Fruit fly (Drosophila melanogaster) whole organism, embryonic: Measurements from ENCODE around the gene ihog.

ENCODE experiments used
- Aef1 ChIP-seq: fragments of 200-800 bp; sonication (Bioruptor generic); IDR thresholded peaks from 3 replicates; pipeline ENCODE4 v1.3.6; 2022; ENCODE audit warnings: missing biosample characterization, missing genetic modification characterization
- Bgb ChIP-seq: fragments of 200-800 bp; sonication (Bioruptor generic); IDR thresholded peaks from 2 replicates; pipeline ENCODE4 v1.3.6; 2022; ENCODE audit warnings: missing biosample characterization, missing genetic modification characterization; ENCODE audit not compliant: partially characterized antibody
- CG1024 ChIP-seq: fragments of 200-800 bp; sonication (Bioruptor generic); IDR thresholded peaks from 2 replicates; pipeline ENCODE4 v1.3.6; 2022; ENCODE audit warnings: missing biosample characterization, missing genetic modification characterization
- CG11504 ChIP-seq: fragments of 200-800 bp; sonication (Bioruptor generic); optimal IDR thresholded peaks from 3 replicates; lab custom pipeline; 2019; ENCODE audit warnings: missing biosample characterization, mild to moderate bottlenecking, missing genetic modification characterization, moderate library complexity
- CG13775 ChIP-seq: fragments of 200-800 bp; sonication (Bioruptor generic); optimal IDR thresholded peaks from 3 replicates; lab custom pipeline; 2017; ENCODE audit warnings: missing biosample characterization, mild to moderate bottlenecking, missing genetic modification characterization
- CG13894 ChIP-seq: fragments of 200-800 bp; sonication (Bioruptor generic); optimal IDR thresholded peaks from 3 replicates; lab custom pipeline; 2018; ENCODE audit warnings: missing biosample characterization, mild to moderate bottlenecking, missing genetic modification characterization, moderate library complexity
- CG15011 ChIP-seq: fragments of 200-800 bp; sonication (Bioruptor generic); optimal IDR thresholded peaks from 3 replicates; lab custom pipeline; 2018; ENCODE audit warnings: missing biosample characterization, mild to moderate bottlenecking, missing genetic modification characterization
- CG15514 ChIP-seq: fragments of 200-800 bp; sonication (Bioruptor generic); optimal IDR thresholded peaks from 3 replicates; lab custom pipeline; 2017; ENCODE audit warnings: missing biosample characterization, missing genetic modification characterization, mild to moderate bottlenecking, moderate library complexity, missing genetic modification reagents
- CG15696 ChIP-seq: fragments of 200-800 bp; sonication (Bioruptor generic); optimal IDR thresholded peaks from 2 replicates; lab custom pipeline; 2019; ENCODE audit warnings: missing biosample characterization, mild to moderate bottlenecking, missing genetic modification characterization, moderate library complexity
- CG1792 ChIP-seq: fragments of 200-800 bp; sonication (Bioruptor generic); optimal IDR thresholded peaks from 2 replicates; lab custom pipeline; 2016; ENCODE audit warnings: missing biosample characterization, missing genetic modification characterization
- CG18011 ChIP-seq: fragments of 200-800 bp; sonication (Bioruptor generic); optimal IDR thresholded peaks from 2 replicates; lab custom pipeline; 2017; ENCODE audit warnings: missing biosample characterization, missing genetic modification characterization, mild to moderate bottlenecking, moderate library complexity, missing genotype
- CG18599 ChIP-seq: fragments of 200-800 bp; sonication (Bioruptor generic); optimal IDR thresholded peaks from 3 replicates; lab custom pipeline; 2017; ENCODE audit warnings: missing biosample characterization, missing genetic modification characterization, mild to moderate bottlenecking, moderate library complexity, missing genetic modification reagents
- CG2129 ChIP-seq: fragments of 200-800 bp; sonication (Bioruptor generic); IDR thresholded peaks from 2 replicates; pipeline ENCODE4 v1.3.6; 2022; ENCODE audit warnings: missing biosample characterization, missing genetic modification characterization; ENCODE audit not compliant: partially characterized antibody
- CG31224 ChIP-seq: fragments of 200-800 bp; sonication (Bioruptor generic); IDR thresholded peaks from 2 replicates; pipeline ENCODE4 v1.3.6; 2022; ENCODE audit warnings: missing biosample characterization, missing genetic modification characterization
- CG31388 ChIP-seq: fragments of 200-800 bp; sonication (Bioruptor generic); optimal IDR thresholded peaks from 2 replicates; lab custom pipeline; 2016; ENCODE audit warnings: missing biosample characterization, missing genetic modification characterization
- CG32532 ChIP-seq: fragments of 200-800 bp; sonication (Bioruptor generic); IDR thresholded peaks from 2 replicates; pipeline ENCODE4 v1.3.6; 2022; ENCODE audit warnings: missing biosample characterization, missing genetic modification characterization
- CG33557 ChIP-seq: fragments of 200-800 bp; sonication (Bioruptor generic); optimal IDR thresholded peaks from 2 replicates; lab custom pipeline; 2019; ENCODE audit warnings: missing biosample characterization, mild to moderate bottlenecking, missing genetic modification characterization, moderate library complexity
- CG3847 ChIP-seq: fragments of 200-800 bp; sonication (Bioruptor generic); IDR thresholded peaks from 2 replicates; pipeline ENCODE4 v1.3.6; 2022; ENCODE audit warnings: missing biosample characterization, missing genetic modification characterization
- CG6254 ChIP-seq: fragments of 200-800 bp; sonication (Bioruptor generic); optimal IDR thresholded peaks from 3 replicates; lab custom pipeline; 2017; ENCODE audit warnings: mild to moderate bottlenecking, missing biosample characterization, missing genetic modification reagents, missing genetic modification characterization
- CG6272 ChIP-seq: fragments of 200-800 bp; sonication (Bioruptor generic); IDR thresholded peaks from 2 replicates; pipeline ENCODE4 v1.3.6; 2022; ENCODE audit warnings: missing biosample characterization, missing genetic modification characterization
- CG6689 ChIP-seq: fragments of 200-800 bp; sonication (Bioruptor generic); IDR thresholded peaks from 2 replicates; pipeline ENCODE4 v1.3.6; 2022; ENCODE audit warnings: missing biosample characterization, missing genetic modification characterization
- CG6765 ChIP-seq: fragments of 200-800 bp; sonication (Bioruptor generic); optimal IDR thresholded peaks from 3 replicates; lab custom pipeline; 2017; ENCODE audit warnings: missing biosample characterization, mild to moderate bottlenecking, missing genetic modification characterization
- CG7357 ChIP-seq: fragments of 200-800 bp; sonication (Bioruptor generic); IDR thresholded peaks from 3 replicates; pipeline ENCODE4 v1.3.6; 2022; ENCODE audit warnings: missing biosample characterization, missing genetic modification characterization
- CG7556 ChIP-seq: fragments of 200-800 bp; sonication (Bioruptor generic); optimal IDR thresholded peaks from 2 replicates; lab custom pipeline; 2017; ENCODE audit warnings: missing biosample characterization, mild to moderate bottlenecking, missing genetic modification characterization
- CG7987 ChIP-seq: fragments of 200-800 bp; sonication (Bioruptor generic); optimal IDR thresholded peaks from 2 replicates; lab custom pipeline; 2018; ENCODE audit warnings: missing biosample characterization, mild to moderate bottlenecking, missing genetic modification characterization, moderate library complexity
- CG9932 ChIP-seq: fragments of 200-800 bp; sonication (Bioruptor generic); IDR thresholded peaks from 2 replicates; pipeline ENCODE4 v1.3.6; 2022; ENCODE audit warnings: missing biosample characterization, missing genetic modification characterization
- Dbx ChIP-seq: fragments of 200-800 bp; sonication (Bioruptor generic); IDR thresholded peaks from 3 replicates; pipeline ENCODE4 v1.3.6; 2022; ENCODE audit warnings: missing biosample characterization, missing genetic modification characterization
- Drgx ChIP-seq: fragments of 200-800 bp; sonication (Bioruptor generic); IDR thresholded peaks from 2 replicates; pipeline ENCODE4 v1.3.6; 2022; ENCODE audit warnings: missing biosample characterization, missing genetic modification characterization
- ERR ChIP-seq: fragments of 200-800 bp; sonication (Bioruptor generic); optimal IDR thresholded peaks from 2 replicates; lab custom pipeline; 2016; ENCODE audit warnings: missing biosample characterization, missing genetic modification characterization
- Elba2 ChIP-seq: fragments of 200-800 bp; sonication (Bioruptor generic); optimal IDR thresholded peaks from 3 replicates; lab custom pipeline; 2016; ENCODE audit warnings: missing biosample characterization, missing genetic modification characterization
- GATAe ChIP-seq: fragments of 200-800 bp; sonication (Bioruptor generic); conservative IDR thresholded peaks from 2 replicates; pipeline ENCODE4 v1.3.6; 2022; ENCODE audit warnings: missing biosample characterization, missing genetic modification characterization
- HLHmδ ChIP-seq: fragments of 200-800 bp; sonication (Bioruptor generic); optimal IDR thresholded peaks from 2 replicates; lab custom pipeline; 2018; ENCODE audit warnings: missing biosample characterization, mild to moderate bottlenecking, missing genetic modification characterization, moderate library complexity
- Poxn ChIP-seq: fragments of 200-800 bp; sonication (Bioruptor generic); IDR thresholded peaks from 2 replicates; pipeline ENCODE4 v1.3.6; 2022; ENCODE audit warnings: missing biosample characterization, missing genetic modification characterization
- Ptx1 ChIP-seq: fragments of 200-800 bp; sonication (Bioruptor generic); IDR thresholded peaks from 2 replicates; pipeline ENCODE4 v1.3.6; 2022; ENCODE audit warnings: missing biosample characterization, missing genetic modification characterization
- Sry-δ ChIP-seq: fragments of 200-800 bp; sonication (Bioruptor generic); optimal IDR thresholded peaks from 2 replicates; lab custom pipeline; 2016; ENCODE audit warnings: missing biosample characterization, missing genetic modification characterization
- ab ChIP-seq: fragments of 200-800 bp; sonication (Bioruptor generic); optimal IDR thresholded peaks from 2 replicates; lab custom pipeline; 2016; ENCODE audit warnings: missing biosample characterization, missing genetic modification characterization
- bbx ChIP-seq: fragments of 200-800 bp; sonication (Bioruptor generic); IDR thresholded peaks from 2 replicates; pipeline ENCODE4 v1.3.6; 2022; ENCODE audit warnings: missing biosample characterization, missing genetic modification characterization; ENCODE audit not compliant: partially characterized antibody
- chif ChIP-seq, 2 experiments: fragments of 200-800 bp; sonication (Bioruptor generic); optimal IDR thresholded peaks; 3 replicates each; lab custom pipeline; 2016; ENCODE audit warnings: missing biosample characterization in 2 of 2, missing genetic modification characterization in 2 of 2
- cwo ChIP-seq: fragments of 200-800 bp; sonication (Bioruptor generic); optimal IDR thresholded peaks from 3 replicates; lab custom pipeline; 2017; ENCODE audit warnings: missing biosample characterization, missing genetic modification characterization, mild to moderate bottlenecking, moderate library complexity, missing genetic modification reagents
- dimm ChIP-seq: fragments of 200-800 bp; sonication (Bioruptor generic); IDR thresholded peaks from 2 replicates; pipeline ENCODE4 v1.3.6; 2022; ENCODE audit warnings: missing biosample characterization, missing genetic modification characterization
- dmrt11E ChIP-seq: fragments of 200-800 bp; sonication (Bioruptor generic); optimal IDR thresholded peaks from 3 replicates; lab custom pipeline; 2018; ENCODE audit warnings: missing biosample characterization, mild to moderate bottlenecking, missing genetic modification characterization, moderate library complexity
- gcm ChIP-seq: fragments of 200-800 bp; sonication (Bioruptor generic); optimal IDR thresholded peaks from 2 replicates; lab custom pipeline; 2019; ENCODE audit warnings: missing biosample characterization, mild to moderate bottlenecking, missing genetic modification characterization, moderate library complexity
- lola ChIP-seq, 3 experiments: fragments of >200 bp in 2 of 3; fragments of 200-800 bp in 1 of 3; sonication (Bioruptor generic) in 1 of 3; optimal IDR thresholded peaks; 2 replicates each; lab custom pipeline; 2017 to 2019; ENCODE audit warnings: missing biosample characterization in 3 of 3, missing genetic modification characterization in 3 of 3, mild to moderate bottlenecking in 1 of 3, moderate library complexity in 1 of 3
- odd ChIP-seq: fragments of 200-800 bp; sonication (Bioruptor generic); optimal IDR thresholded peaks from 2 replicates; lab custom pipeline; 2017; ENCODE audit warnings: missing biosample characterization, mild to moderate bottlenecking, missing genetic modification characterization
- onecut ChIP-seq: fragments of 200-800 bp; sonication (Bioruptor generic); IDR thresholded peaks from 2 replicates; pipeline ENCODE4 v1.3.6; 2022; ENCODE audit warnings: missing biosample characterization, missing genetic modification characterization
- psq ChIP-seq: fragments of 200-800 bp; sonication (Bioruptor generic); optimal IDR thresholded peaks from 2 replicates; lab custom pipeline; 2017; ENCODE audit warnings: missing biosample characterization, missing genetic modification characterization
- repo ChIP-seq: fragments of 200-800 bp; sonication (Bioruptor generic); optimal IDR thresholded peaks from 2 replicates; lab custom pipeline; 2016; ENCODE audit warnings: missing biosample characterization, missing genetic modification characterization
- sd ChIP-seq: fragments of 200-800 bp; sonication (Bioruptor generic); optimal IDR thresholded peaks from 3 replicates; lab custom pipeline; 2018; ENCODE audit warnings: missing biosample characterization, mild to moderate bottlenecking, missing genetic modification characterization, moderate library complexity
- tx ChIP-seq: fragments of 200-800 bp; sonication (Bioruptor generic); optimal IDR thresholded peaks from 2 replicates; lab custom pipeline; 2016; ENCODE audit warnings: missing biosample characterization, missing genetic modification characterization

The ihog gene

dm6 chr2L:6922091-6922753 is 26.4 kb downstream of the ihog start (continued):
- no peak; the same call in none of the 2 replicates for TF ChIP-seq CG1024
- peak in 1 of 3 experiments; percentile 66 for TF ChIP-seq lola (GFP tag; optimal IDR thresholded peaks at IDR 0.05; lab: Kevin White, UChicago)
- TF ChIP-seq CG32532 (GFP tag; lab: Robert Waterston, UW) = no peak; the same call in 1 of the 2 replicates
- no peak; the same call in 1 of the 2 replicates for TF ChIP-seq dimm (GFP tag; lab: Robert Waterston, UW)
- TF ChIP-seq CG31224 (GFP tag; lab: Robert Waterston, UW) = no peak
- peak; percentile 43 for TF ChIP-seq CG18011 (GFP tag; lab: Kevin White, UChicago)
- TF ChIP-seq psq (GFP tag; lab: Kevin White, UChicago) = peak; percentile 18
- TF ChIP-seq CG15514 (GFP tag; lab: Kevin White, UChicago) = peak; percentile 24
- peak; percentile 9 for TF ChIP-seq Sry-δ (GFP tag; lab: Kevin White, UChicago)
- peak; percentile 70 for TF ChIP-seq onecut (GFP tag; lab: Robert Waterston, UW)
- peak; percentile 43 for TF ChIP-seq repo (GFP tag; lab: Kevin White, UChicago)
- TF ChIP-seq GATAe (GFP tag; lab: Robert Waterston, UW) = no peak
- no peak for TF ChIP-seq CG2129 (GFP tag; lab: Robert Waterston, UW)
- TF ChIP-seq HLHmδ (GFP tag; lab: Kevin White, UChicago) = no peak
- TF ChIP-seq CG6765 (GFP tag; lab: Kevin White, UChicago) = no peak
- no peak; the same call in 1 of the 2 replicates for TF ChIP-seq CG6689 (GFP tag; lab: Robert Waterston, UW)
- no peak for TF ChIP-seq Ptx1 (GFP tag; lab: Robert Waterston, UW)
- peak; percentile 74; the same call in 2 of the 3 replicates for TF ChIP-seq Dbx
- no peak for TF ChIP-seq CG7987 (GFP tag; lab: Kevin White, UChicago)
- TF ChIP-seq Bgb (GFP tag; lab: Robert Waterston, UW) = no peak
- no peak for TF ChIP-seq CG15011 (GFP tag; lab: Kevin White, UChicago)
- TF ChIP-seq CG33557 (GFP tag; lab: Kevin White, UChicago) = no peak
- TF ChIP-seq cwo (GFP tag; lab: Kevin White, UChicago) = peak; percentile 35
- peak; percentile 35 for TF ChIP-seq CG7556 (GFP tag; lab: Kevin White, UChicago)
- no peak; the same call in 1 of the 2 replicates for TF ChIP-seq Drgx (GFP tag; lab: Robert Waterston, UW)
- TF ChIP-seq CG1792 = peak; percentile 57
- no peak for TF ChIP-seq ERR (GFP tag; lab: Kevin White, UChicago)
- no peak for TF ChIP-seq CG3847
- TF ChIP-seq Poxn (GFP tag; lab: Robert Waterston, UW) = no peak
- TF ChIP-seq CG13894 = no peak
- TF ChIP-seq gcm (GFP tag; lab: Kevin White, UChicago) = peak; percentile 61
- TF ChIP-seq chif (GFP tag; optimal IDR thresholded peaks at IDR 0.05; lab: Kevin White, UChicago) = peak; percentile 67 to 75
- TF ChIP-seq CG31388 (GFP tag; lab: Kevin White, UChicago) = no peak
- peak; percentile 66 for TF ChIP-seq dmrt11E (tag; lab: Kevin White, UChicago)
- peak; percentile 38 for TF ChIP-seq CG15696 (tag; lab: Kevin White, UChicago)
- TF ChIP-seq sd (tag; lab: Kevin White, UChicago) = no peak
- TF ChIP-seq Elba2 = peak; percentile 37
- no peak for TF ChIP-seq CG7357 (GFP tag; lab: Robert Waterston, UW)
- TF ChIP-seq CG18599 (GFP tag; lab: Kevin White, UChicago) = no peak
- TF ChIP-seq CG6254 (GFP tag; lab: Kevin White, UChicago) = peak; percentile 69
- peak; percentile 13 for TF ChIP-seq odd (GFP tag; lab: Kevin White, UChicago)
- peak; percentile 59 for TF ChIP-seq tx (GFP tag; lab: Kevin White, UChicago)
- TF ChIP-seq bbx (GFP tag; lab: Robert Waterston, UW) = no peak
- no peak for TF ChIP-seq CG6272
- no peak for TF ChIP-seq CG9932 (GFP tag; lab: Robert Waterston, UW)
- no peak; the same call in 1 of the 3 replicates for TF ChIP-seq Aef1 (GFP tag; lab: Robert Waterston, UW)
- TF ChIP-seq ab = no peak
- TF ChIP-seq CG13775 (GFP tag; lab: Kevin White, UChicago) = peak; percentile 53
- no peak for TF ChIP-seq CG11504 (tag; lab: Kevin White, UChicago)
